Worm (Caenorhabditis elegans) whole organism, mixed stage, embryonic: Measurements from ENCODE around the gene T25B9.12.

Source experiments
- blmp-1 ChIP-seq: fragments of 150-350 bp; optimal IDR thresholded peaks from 2 replicates; lab custom pipeline; 2014; ENCODE audit warnings: missing biosample characterization, missing genetic modification characterization
- lsy-2 ChIP-seq: fragments of 150-350 bp; optimal IDR thresholded peaks from 2 replicates; lab custom pipeline; 2014; ENCODE audit warnings: missing biosample characterization, missing genetic modification characterization
- snpc-4 ChIP-seq: fragments of 150-350 bp; optimal IDR thresholded peaks from 2 replicates; lab custom pipeline; 2014; ENCODE audit warnings: missing biosample characterization, missing genetic modification characterization

DNA sequence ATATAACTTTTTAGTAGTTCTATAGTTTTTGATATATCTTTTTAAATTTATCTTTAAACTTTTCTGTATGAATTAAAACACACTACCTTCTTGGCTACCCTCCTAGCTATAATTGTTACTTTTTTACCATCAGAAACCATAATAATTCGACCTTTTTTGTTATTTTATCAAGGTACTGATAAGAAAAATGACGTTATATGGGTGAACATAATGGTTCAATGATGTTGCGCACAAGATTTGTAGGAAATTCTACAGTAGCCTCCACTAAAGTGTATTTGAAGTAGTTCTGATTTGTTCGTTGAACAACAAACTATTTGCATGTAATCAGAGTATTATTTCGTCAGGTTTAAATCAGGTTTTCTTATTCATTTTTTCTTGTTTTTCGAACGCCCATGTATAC, 33.5 kb downstream of the T25B9.12 start:
- TF ChIP-seq blmp-1 (tag; lab: Kevin White, UChicago) (no peak), lsy-2 (tag; lab: Kevin White, UChicago) (no peak), snpc-4 (tag; lab: Kevin White, UChicago) (no peak)
